Fruit fly (Drosophila melanogaster): Measurements from ENCODE around the gene CG31076.

dm6 chr3R:26994532-26994931 is 4.9 kb upstream of the CG31076 start, which contains the start of gene TwdlC:
- TF ChIP-seq spab (GFP tag; optimal IDR thresholded peaks at IDR 0.05): no peak
- TF ChIP-seq CG32006 (GFP tag; optimal IDR thresholded peaks at IDR 0.05): no peak
- TF ChIP-seq Smox (GFP tag; optimal IDR thresholded peaks at IDR 0.05): no peak
- no peak for TF ChIP-seq Met (GFP tag; optimal IDR thresholded peaks at IDR 0.05)
- TF ChIP-seq dac (GFP tag; optimal IDR thresholded peaks at IDR 0.05): no peak
- TF ChIP-seq Hr38 (GFP tag; optimal IDR thresholded peaks at IDR 0.05): no peak
- TF ChIP-seq Hr4 (GFP tag; optimal IDR thresholded peaks at IDR 0.05): no peak
- TF ChIP-seq net (GFP tag; optimal IDR thresholded peaks at IDR 0.05): no peak
